Worm (Caenorhabditis elegans): ENCODE results near the gene unc-39.

The unc-39 gene

DNA sequence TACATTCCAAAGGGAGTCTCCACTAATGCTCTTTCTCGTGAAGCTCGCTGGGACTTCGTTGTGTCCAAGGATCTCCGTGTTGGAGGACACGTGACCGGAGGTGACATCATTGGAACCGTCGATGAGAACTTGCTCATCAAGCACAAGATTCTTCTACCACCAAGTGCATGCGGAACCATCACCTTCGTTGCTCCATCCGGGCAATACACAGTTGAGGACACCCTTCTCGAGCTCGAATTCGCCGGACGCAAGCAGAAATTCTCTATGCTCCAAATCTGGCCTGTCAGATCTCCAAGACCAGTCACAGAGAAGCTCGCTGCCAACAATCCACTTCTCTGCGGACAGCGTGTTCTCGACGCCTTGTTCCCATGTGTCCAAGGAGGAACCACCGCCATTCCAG lies 20.8 kb upstream of the unc-39 start:
- TF ChIP-seq nhr-76 (tag; optimal IDR thresholded peaks at IDR 0.05) (no peak), unc-120 (tag; optimal IDR thresholded peaks at IDR 0.05; ENCODE audit: poor library complexity, severe bottlenecking) (no peak), unc-62 (GFP tag; optimal IDR thresholded peaks at IDR 0.05) (no peak), drap-1 (GFP tag; optimal IDR thresholded peaks at IDR 0.05) (peak; percentile 26), ces-1 (GFP tag; optimal IDR thresholded peaks at IDR 0.05) (no peak), ceh-39 (tag; optimal IDR thresholded peaks at IDR 0.05) (no peak), ceh-83 (GFP tag; optimal IDR thresholded peaks at IDR 0.05) (no peak)

DNA sequence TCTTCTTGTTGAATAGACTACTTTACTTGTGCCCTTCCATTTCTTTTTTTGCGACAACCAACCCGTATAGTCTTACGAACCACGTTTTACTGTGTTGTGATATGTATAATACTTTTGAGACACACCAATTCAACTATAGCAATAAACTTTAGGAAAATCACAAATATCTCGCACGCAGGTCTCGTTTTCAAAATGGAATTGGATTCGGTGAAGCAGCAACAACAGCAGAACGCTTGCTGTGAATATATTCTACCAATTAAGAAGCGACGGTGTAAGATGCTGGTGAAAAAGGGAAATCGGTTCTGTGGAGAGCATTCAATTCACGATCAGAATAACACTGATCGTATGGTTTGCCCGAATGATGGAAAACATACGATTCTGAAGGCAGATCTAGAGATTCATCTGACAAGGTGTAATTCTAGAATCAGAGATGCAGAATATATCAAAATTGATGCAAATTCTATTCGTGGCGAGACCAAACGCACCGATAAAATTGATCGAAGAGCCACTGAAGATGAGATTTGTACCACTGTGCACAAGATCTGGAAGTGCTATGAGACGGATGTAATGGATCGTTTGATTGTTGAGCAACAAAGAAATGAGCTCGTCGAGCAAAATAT lies 18.5 kb upstream of the unc-39 start, which contains the start of gene Y49A3A.3:
TSS of gene Y49A3A.3 (plus strand) at position 153 of the 620 bp plus-strand sequence.
- TF ChIP-seq nhr-2 (tag; optimal IDR thresholded peaks at IDR 0.05): no peak
- no peak for TF ChIP-seq unc-62 (GFP tag; optimal IDR thresholded peaks at IDR 0.05)
- TF ChIP-seq nhr-76 (tag; optimal IDR thresholded peaks at IDR 0.05): no peak
- TF ChIP-seq mab-5 (tag; optimal IDR thresholded peaks at IDR 0.05): no peak

DNA sequence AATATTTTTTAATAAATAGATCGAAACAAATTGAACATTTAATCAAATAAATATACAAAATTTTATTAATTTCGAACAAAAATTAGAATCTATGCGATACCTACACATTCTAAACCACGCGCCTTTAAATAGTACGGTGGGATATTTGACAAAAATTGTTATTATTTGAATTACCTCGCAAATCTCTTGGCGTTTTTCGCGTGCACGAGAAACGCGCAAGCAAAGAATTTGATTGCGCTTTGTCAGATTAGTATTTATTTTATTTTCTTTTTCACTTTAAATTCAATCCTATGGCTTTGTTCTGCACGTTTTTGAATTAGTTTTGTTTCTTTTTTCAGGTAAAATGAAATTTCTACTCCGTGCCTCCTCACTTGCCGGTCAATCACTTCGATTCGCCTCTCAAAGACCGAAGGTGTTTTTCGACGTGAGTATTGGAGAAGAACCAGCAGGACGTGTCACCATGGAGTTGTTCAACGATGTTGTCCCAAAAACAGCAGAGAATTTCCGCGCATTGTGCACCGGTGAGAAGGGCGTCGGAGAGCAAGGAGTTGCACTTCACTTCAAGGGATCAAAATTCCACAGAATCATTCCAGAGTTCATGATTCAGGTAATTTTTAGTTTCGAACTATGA lies 17.0 kb upstream of the unc-39 start, which contains the start of gene cyn-1:
TSS of gene cyn-1 (plus strand) at position 339 of the 631 bp plus-strand sequence.
- peak; percentile 72 for TF ChIP-seq nhr-237 (tag; optimal IDR thresholded peaks at IDR 0.05)
- peak; percentile 80 for TF ChIP-seq ces-1 (GFP tag; optimal IDR thresholded peaks at IDR 0.05)
- TF ChIP-seq zip-8 (tag; optimal IDR thresholded peaks at IDR 0.05): no peak
- peak; percentile 77 for TF ChIP-seq pha-4 (tag; optimal IDR thresholded peaks at IDR 0.05)
- peak; percentile 12 for TF ChIP-seq drap-1 (GFP tag; optimal IDR thresholded peaks at IDR 0.05)
- peak; percentile 25 for TF ChIP-seq ceh-39 (tag; optimal IDR thresholded peaks at IDR 0.05)
- TF ChIP-seq hlh-1 (tag; optimal IDR thresholded peaks at IDR 0.05): peak; percentile 23
- TF ChIP-seq mep-1 (tag; optimal IDR thresholded peaks at IDR 0.05): peak; percentile 36
- TF ChIP-seq sptf-1 (tag; optimal IDR thresholded peaks at IDR 0.05): peak; percentile 53
- TF ChIP-seq snpc-4 (tag; optimal IDR thresholded peaks at IDR 0.05): no peak
- TF ChIP-seq lsy-2 (tag; optimal IDR thresholded peaks at IDR 0.05): peak; percentile 79
- TF ChIP-seq unc-120 (tag; optimal IDR thresholded peaks at IDR 0.05; ENCODE audit: poor library complexity, severe bottlenecking): peak; percentile 7
- peak; percentile 74 for TF ChIP-seq lin-13 (tag; optimal IDR thresholded peaks at IDR 0.05)
- TF ChIP-seq ham-2 (GFP tag; optimal IDR thresholded peaks at IDR 0.05): no peak
- TF ChIP-seq nhr-12 (tag; optimal IDR thresholded peaks at IDR 0.05): no peak

DNA sequence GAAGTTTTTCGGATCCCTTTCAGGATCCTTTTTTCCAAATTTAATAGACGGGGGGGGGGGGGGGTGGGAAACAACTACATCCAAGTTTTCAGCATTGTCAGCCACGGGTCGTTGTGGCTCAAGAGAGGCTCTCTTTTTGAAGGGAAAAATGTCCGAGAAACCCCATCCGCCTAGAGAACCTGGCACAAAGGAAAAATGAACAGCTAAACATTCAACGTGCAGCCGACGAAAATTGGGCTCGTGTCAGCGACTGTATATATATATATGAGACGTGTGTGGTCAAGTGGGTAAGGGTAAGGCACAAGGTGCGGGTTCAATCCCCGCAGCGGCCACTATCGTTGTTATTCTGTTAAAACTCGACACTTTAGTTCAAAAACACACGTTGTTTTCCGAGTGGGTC lies 14.3 kb upstream of the unc-39 start, which contains the start of gene Y49A3A.4:
TSS of gene Y49A3A.4 (minus strand) at position 314 of the 400 bp plus-strand sequence.
- TF ChIP-seq unc-39 (tag; optimal IDR thresholded peaks at IDR 0.05) (no peak), sem-2 (GFP tag; optimal IDR thresholded peaks at IDR 0.05) (no peak), bed-3 (GFP tag; optimal IDR thresholded peaks at IDR 0.05) (no peak), drap-1 (GFP tag; optimal IDR thresholded peaks at IDR 0.05) (no peak), unc-120 (tag; optimal IDR thresholded peaks at IDR 0.05; ENCODE audit: poor library complexity, severe bottlenecking) (no peak), unc-62 (GFP tag; optimal IDR thresholded peaks at IDR 0.05) (no peak), M03D4.4 (tag; optimal IDR thresholded peaks at IDR 0.05) (no peak), lsy-2 (tag; optimal IDR thresholded peaks at IDR 0.05) (no peak), nhr-12 (tag; optimal IDR thresholded peaks at IDR 0.05) (no peak), mab-5 (tag; optimal IDR thresholded peaks at IDR 0.05) (no peak), flh-1 (GFP tag; optimal IDR thresholded peaks at IDR 0.05) (no peak), ham-2 (GFP tag; optimal IDR thresholded peaks at IDR 0.05) (no peak), lin-13 (tag; optimal IDR thresholded peaks at IDR 0.05) (no peak), ceh-43 (GFP tag; optimal IDR thresholded peaks at IDR 0.05) (no peak), nhr-237 (tag; optimal IDR thresholded peaks at IDR 0.05) (no peak), ces-1 (GFP tag; optimal IDR thresholded peaks at IDR 0.05) (no peak), zip-8 (tag; optimal IDR thresholded peaks at IDR 0.05) (no peak), snpc-4 (tag; optimal IDR thresholded peaks at IDR 0.05) (no peak)

DNA sequence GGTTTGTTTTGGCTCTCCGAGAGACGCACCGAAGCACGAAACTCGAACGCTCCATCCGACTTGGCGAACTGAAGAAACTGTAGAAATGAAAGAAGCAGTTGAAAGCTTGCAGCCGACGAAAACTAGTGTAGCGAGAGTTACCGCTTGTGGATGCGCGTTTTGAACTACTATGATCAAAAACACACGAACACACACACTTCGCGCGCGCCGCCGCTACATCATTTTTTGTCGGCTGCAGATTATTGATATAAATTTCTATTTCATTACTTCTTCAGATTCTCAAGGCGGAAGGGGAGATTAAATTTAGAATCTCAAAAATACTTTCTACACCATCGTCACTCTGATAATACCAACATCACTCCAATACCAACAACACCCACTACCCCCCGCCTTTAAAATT lies 10.9 kb upstream of the unc-39 start:
- TF ChIP-seq pha-4 (tag; optimal IDR thresholded peaks at IDR 0.05) (no peak), ham-2 (GFP tag; optimal IDR thresholded peaks at IDR 0.05) (no peak), drap-1 (GFP tag; optimal IDR thresholded peaks at IDR 0.05) (no peak), nhr-2 (tag; optimal IDR thresholded peaks at IDR 0.05) (no peak), ceh-83 (GFP tag; optimal IDR thresholded peaks at IDR 0.05) (no peak), blmp-1 (tag; optimal IDR thresholded peaks at IDR 0.05) (no peak), M03D4.4 (tag; optimal IDR thresholded peaks at IDR 0.05) (no peak), ztf-11 (tag; optimal IDR thresholded peaks at IDR 0.05) (no peak), nhr-12 (tag; optimal IDR thresholded peaks at IDR 0.05) (no peak)

All from whole organism, mixed stage, embryonic.